Fruit fly (Drosophila melanogaster) whole organism, embryonic: Measurements from ENCODE around the gene Hr4.

Source experiments
- Adf1 ChIP-seq: fragments of 200-800 bp; sonication (Bioruptor generic); IDR thresholded peaks from 2 replicates; pipeline ENCODE4 v1.3.6; 2022; ENCODE audit warnings: missing biosample characterization, missing genetic modification characterization
- Aef1 ChIP-seq: fragments of 200-800 bp; sonication (Bioruptor generic); IDR thresholded peaks from 3 replicates; pipeline ENCODE4 v1.3.6; 2022; ENCODE audit warnings: missing biosample characterization, missing genetic modification characterization
- CG10321 ChIP-seq: fragments of 200-800 bp; sonication (Bioruptor generic); IDR thresholded peaks from 2 replicates; pipeline ENCODE4 v1.3.6; 2022; ENCODE audit warnings: missing biosample characterization, missing genetic modification characterization
- CG10959 ChIP-seq: fragments of 200-800 bp; sonication (Bioruptor generic); IDR thresholded peaks from 2 replicates; pipeline ENCODE4 v1.3.6; 2022; ENCODE audit warnings: missing biosample characterization, missing genetic modification characterization
- CG12236 ChIP-seq: fragments of 200-800 bp; sonication (Bioruptor generic); optimal IDR thresholded peaks from 2 replicates; lab custom pipeline; 2016; ENCODE audit warnings: missing biosample characterization, missing genetic modification characterization
- CG14441 ChIP-seq: fragments of 200-800 bp; sonication (Bioruptor generic); IDR thresholded peaks from 2 replicates; pipeline ENCODE4 v1.3.6; 2022; ENCODE audit warnings: missing biosample characterization, missing genetic modification characterization
- CG15479 ChIP-seq: fragments of 200-800 bp; sonication (Bioruptor generic); optimal IDR thresholded peaks from 3 replicates; lab custom pipeline; 2019; ENCODE audit warnings: missing biosample characterization, mild to moderate bottlenecking, missing genetic modification characterization, moderate library complexity
- CG1603 ChIP-seq: fragments of 200-800 bp; sonication (Bioruptor generic); optimal IDR thresholded peaks from 2 replicates; lab custom pipeline; 2019; ENCODE audit warnings: missing biosample characterization, mild to moderate bottlenecking, missing genetic modification characterization, moderate library complexity
- CG16813 ChIP-seq: fragments of 200-800 bp; sonication (Bioruptor generic); IDR thresholded peaks from 3 replicates; pipeline ENCODE4 v1.3.6; 2022; ENCODE audit warnings: missing biosample characterization, missing genetic modification characterization; ENCODE audit not compliant: partially characterized antibody
- CG2199 ChIP-seq: fragments of 200-800 bp; sonication (Bioruptor generic); IDR thresholded peaks from 3 replicates; pipeline ENCODE4 v1.3.6; 2022; ENCODE audit warnings: missing biosample characterization, missing genetic modification characterization
- CG2889 ChIP-seq: fragments of 200-800 bp; sonication (Bioruptor generic); IDR thresholded peaks from 3 replicates; pipeline ENCODE4 v1.3.6; 2022; ENCODE audit warnings: missing biosample characterization, missing genetic modification characterization
- CG3163 ChIP-seq: fragments of 200-800 bp; sonication (Bioruptor generic); optimal IDR thresholded peaks from 3 replicates; lab custom pipeline; 2016; ENCODE audit warnings: missing biosample characterization, missing genetic modification characterization
- CG32772 ChIP-seq: fragments of 200-800 bp; sonication (Bioruptor generic); IDR thresholded peaks from 2 replicates; pipeline ENCODE4 v1.3.6; 2022; ENCODE audit warnings: missing biosample characterization, missing genetic modification characterization
- CG5953 ChIP-seq: fragments of 200-800 bp; sonication (Bioruptor generic); IDR thresholded peaks from 2 replicates; pipeline ENCODE4 v1.3.6; 2022; ENCODE audit warnings: missing biosample characterization, missing genetic modification characterization
- CG8924 ChIP-seq: fragments of 200-800 bp; optimal IDR thresholded peaks from 3 replicates; lab custom pipeline; 2019; ENCODE audit warnings: missing biosample characterization, mild to moderate bottlenecking, missing genetic modification characterization, moderate library complexity
- Camta ChIP-seq: fragments of 200-800 bp; sonication (Bioruptor generic); optimal IDR thresholded peaks from 2 replicates; lab custom pipeline; 2016; ENCODE audit warnings: missing biosample characterization, missing genetic modification characterization
- Dip3 ChIP-seq: fragments of 200-800 bp; sonication (Bioruptor generic); optimal IDR thresholded peaks from 3 replicates; lab custom pipeline; 2016; ENCODE audit warnings: missing biosample characterization, missing genetic modification characterization
- Eip74EF ChIP-seq, 2 experiments: fragments of 200-800 bp in 1 of 2; fragments of >200 bp in 1 of 2; sonication (Bioruptor generic) in 1 of 2; optimal IDR thresholded peaks; 2 replicates each; lab custom pipeline; 2017 to 2019; ENCODE audit warnings: missing biosample characterization in 2 of 2, missing genetic modification characterization in 2 of 2, mild to moderate bottlenecking in 1 of 2, moderate library complexity in 1 of 2
- Elba2 ChIP-seq: fragments of 200-800 bp; sonication (Bioruptor generic); optimal IDR thresholded peaks from 3 replicates; lab custom pipeline; 2016; ENCODE audit warnings: missing biosample characterization, missing genetic modification characterization
- Fer3 ChIP-seq: fragments of 200-800 bp; sonication (Bioruptor generic); optimal IDR thresholded peaks from 2 replicates; lab custom pipeline; 2018; ENCODE audit warnings: missing biosample characterization, mild to moderate bottlenecking, missing genetic modification characterization, moderate library complexity
- Kr ChIP-seq: fragments of 200-800 bp; sonication (Bioruptor generic); optimal IDR thresholded peaks from 2 replicates; lab custom pipeline; 2017; ENCODE audit warnings: missing biosample characterization, mild to moderate bottlenecking, missing genetic modification characterization
- Mrtf ChIP-seq: fragments of 200-800 bp; sonication (Bioruptor generic); IDR thresholded peaks from 3 replicates; pipeline ENCODE4 v1.3.6; 2022; ENCODE audit warnings: missing biosample characterization, missing genetic modification characterization
- Oaz ChIP-seq: fragments of 200-800 bp; sonication (Bioruptor generic); IDR thresholded peaks from 2 replicates; pipeline ENCODE4 v1.3.6; 2022; ENCODE audit warnings: missing biosample characterization, missing genetic modification characterization
- Ptx1 ChIP-seq: fragments of 200-800 bp; sonication (Bioruptor generic); IDR thresholded peaks from 2 replicates; pipeline ENCODE4 v1.3.6; 2022; ENCODE audit warnings: missing biosample characterization, missing genetic modification characterization
- Rfx ChIP-seq: fragments of 200-800 bp; sonication (Bioruptor generic); IDR thresholded peaks from 2 replicates; pipeline ENCODE4 v1.3.6; 2022; ENCODE audit warnings: missing biosample characterization, missing genetic modification characterization
- Sox100B ChIP-seq: fragments of 200-800 bp; sonication (Bioruptor generic); optimal IDR thresholded peaks from 3 replicates; lab custom pipeline; 2018; ENCODE audit warnings: missing biosample characterization, mild to moderate bottlenecking, missing genetic modification characterization
- Sry-β ChIP-seq: fragments of 200-800 bp; sonication (Bioruptor generic); optimal IDR thresholded peaks from 2 replicates; lab custom pipeline; 2018; ENCODE audit warnings: missing biosample characterization, mild to moderate bottlenecking, missing genetic modification characterization, moderate library complexity
- Xbp1 ChIP-seq: fragments of 200-800 bp; sonication (Bioruptor generic); optimal IDR thresholded peaks from 3 replicates; lab custom pipeline; 2016; ENCODE audit warnings: missing biosample characterization, mild to moderate bottlenecking, missing genetic modification characterization
- bbx ChIP-seq: fragments of 200-800 bp; sonication (Bioruptor generic); IDR thresholded peaks from 2 replicates; pipeline ENCODE4 v1.3.6; 2022; ENCODE audit warnings: missing biosample characterization, missing genetic modification characterization; ENCODE audit not compliant: partially characterized antibody
- bcd ChIP-seq: fragments of 200-800 bp; sonication (Bioruptor generic); optimal IDR thresholded peaks from 2 replicates; lab custom pipeline; 2017; ENCODE audit warnings: missing biosample characterization, mild to moderate bottlenecking, missing genetic modification characterization
- cad ChIP-seq: fragments of >200 bp; optimal IDR thresholded peaks from 2 replicates; lab custom pipeline; 2017; ENCODE audit warnings: missing biosample characterization, missing genetic modification characterization
- chinmo ChIP-seq: fragments of 200-800 bp; sonication (Bioruptor generic); IDR thresholded peaks from 4 replicates; pipeline ENCODE4 v1.3.6; 2022; ENCODE audit warnings: missing biosample characterization, missing genetic modification characterization; ENCODE audit not compliant: partially characterized antibody
- dati ChIP-seq: fragments of 200-800 bp; sonication (Bioruptor generic); IDR thresholded peaks from 2 replicates; pipeline ENCODE4 v1.3.6; 2022; ENCODE audit warnings: missing biosample characterization, missing genetic modification characterization
- dpn ChIP-seq, 2 experiments: fragments of 200-800 bp; sonication (Bioruptor generic); optimal IDR thresholded peaks; 3 replicates each; lab custom pipeline; 2016; ENCODE audit warnings: missing biosample characterization in 2 of 2, missing genetic modification characterization in 2 of 2
- eve ChIP-seq, 2 experiments: fragments of >200 bp; optimal IDR thresholded peaks; 2 replicates each; lab custom pipeline; 2017; ENCODE audit warnings: missing biosample characterization in 2 of 2, missing genetic modification characterization in 2 of 2
- fd3F ChIP-seq: fragments of 200-800 bp; sonication (Bioruptor generic); optimal IDR thresholded peaks from 2 replicates; lab custom pipeline; 2018; ENCODE audit warnings: missing biosample characterization, mild to moderate bottlenecking, missing genetic modification characterization, moderate library complexity
- h ChIP-seq: fragments of >200 bp; optimal IDR thresholded peaks from 2 replicates; lab custom pipeline; 2017
- nmo ChIP-seq: fragments of 200-800 bp; sonication (Bioruptor generic); optimal IDR thresholded peaks from 2 replicates; lab custom pipeline; 2018; ENCODE audit warnings: missing biosample characterization, mild to moderate bottlenecking, missing genetic modification characterization, moderate library complexity
- odd ChIP-seq: fragments of 200-800 bp; sonication (Bioruptor generic); optimal IDR thresholded peaks from 2 replicates; lab custom pipeline; 2017; ENCODE audit warnings: missing biosample characterization, mild to moderate bottlenecking, missing genetic modification characterization
- pan ChIP-seq, 4 experiments: fragments of >200 bp in 3 of 4; fragments of 200-800 bp in 1 of 4; sonication (Bioruptor generic) in 1 of 4; optimal IDR thresholded peaks in 3 of 4; IDR thresholded peaks in 1 of 4; 2 replicates each; pipeline versions ENCODE4 v1.3.6 to Lab custom; 2017 to 2022; ENCODE audit warnings: missing biosample characterization in 2 of 4, missing genetic modification characterization in 2 of 4, mixed read lengths in 1 of 4
- salm ChIP-seq: fragments of 200-800 bp; sonication (Bioruptor generic); optimal IDR thresholded peaks from 2 replicates; lab custom pipeline; 2018; ENCODE audit warnings: missing biosample characterization, mild to moderate bottlenecking, missing genetic modification characterization
- sc ChIP-seq, 3 experiments: fragments of >200 bp in 2 of 3; fragments of 200-800 bp in 1 of 3; sonication (Bioruptor generic) in 1 of 3; optimal IDR thresholded peaks; 2 replicates in 2 of 3; 3 replicates in 1 of 3; lab custom pipeline; 2017; ENCODE audit warnings: mild to moderate bottlenecking in 1 of 3, missing biosample characterization in 1 of 3, missing genetic modification characterization in 1 of 3, missing genetic modification reagents in 1 of 3
- sisA ChIP-seq: fragments of 200-800 bp; sonication (Bioruptor generic); IDR thresholded peaks from 2 replicates; pipeline ENCODE4 v1.3.6; 2022; ENCODE audit warnings: missing biosample characterization, missing genetic modification characterization
- slou ChIP-seq: fragments of 200-800 bp; sonication (Bioruptor generic); optimal IDR thresholded peaks from 3 replicates; lab custom pipeline; 2016; ENCODE audit warnings: missing biosample characterization, missing genetic modification characterization
- sr ChIP-seq: fragments of 200-800 bp; sonication (Bioruptor generic); IDR thresholded peaks from 3 replicates; pipeline ENCODE4 v1.3.6; 2022; ENCODE audit warnings: missing biosample characterization, missing genetic modification characterization
- tll ChIP-seq, 2 experiments: fragments of 200-800 bp in 1 of 2; fragments of >200 bp in 1 of 2; sonication (Bioruptor generic) in 1 of 2; optimal IDR thresholded peaks; 2 replicates each; lab custom pipeline; 2017 to 2019; ENCODE audit warnings: missing biosample characterization in 2 of 2, missing genetic modification characterization in 2 of 2, mild to moderate bottlenecking in 1 of 2, moderate library complexity in 1 of 2
- unc-4 ChIP-seq: fragments of 200-800 bp; sonication (Bioruptor generic); IDR thresholded peaks from 2 replicates; pipeline ENCODE4 v1.3.6; 2022; ENCODE audit warnings: missing biosample characterization, missing genetic modification characterization; ENCODE audit not compliant: partially characterized antibody
- wdn ChIP-seq: fragments of 200-800 bp; sonication (Bioruptor generic); IDR thresholded peaks from 2 replicates; pipeline ENCODE4 v1.3.6; 2022; ENCODE audit warnings: missing biosample characterization, missing genetic modification characterization

The Hr4 gene

dm6 chrX:1947178-1947872 lies 5.6 kb downstream of the Hr4 start (continued):
- peak; percentile 95 for TF ChIP-seq CG32772 (GFP tag; lab: Robert Waterston, UW)
- TF ChIP-seq Sry-β (GFP tag; lab: Kevin White, UChicago), result peak; percentile 75
- peak in 1 of 2 experiments; percentile 71 for TF ChIP-seq tll (GFP tag; optimal IDR thresholded peaks at IDR 0.05; lab: Kevin White, UChicago)
- TF ChIP-seq bbx (GFP tag; lab: Robert Waterston, UW), result no peak
- TF ChIP-seq Ptx1 (GFP tag; lab: Robert Waterston, UW), result peak; percentile 93
- TF ChIP-seq Eip74EF (GFP tag; optimal IDR thresholded peaks at IDR 0.05; lab: Kevin White, UChicago), result peak in 1 of 2 experiments; percentile 96
- peak; percentile 74 for TF ChIP-seq Oaz (GFP tag; lab: Robert Waterston, UW)
- peak; percentile 87 for TF ChIP-seq Rfx (GFP tag; lab: Robert Waterston, UW)
- TF ChIP-seq wdn, result peak; percentile 73
- TF ChIP-seq fd3F (GFP tag; lab: Kevin White, UChicago), result peak; percentile 80
- TF ChIP-seq Adf1 (GFP tag; lab: Robert Waterston, UW), result peak; percentile 77
- TF ChIP-seq CG3163, result no peak
- TF ChIP-seq sisA (GFP tag; lab: Robert Waterston, UW), result peak; percentile 94
- TF ChIP-seq dpn (GFP tag; optimal IDR thresholded peaks at IDR 0.05; lab: Kevin White, UChicago), result peak; percentile 94
- peak; percentile 94 for TF ChIP-seq bcd
- peak; percentile 87 for TF ChIP-seq sr (GFP tag; lab: Robert Waterston, UW)
- peak; percentile 75 for TF ChIP-seq slou
- peak; percentile 91 for TF ChIP-seq CG14441 (GFP tag; lab: Robert Waterston, UW)
- TF ChIP-seq Aef1, result peak; percentile 85
- TF ChIP-seq Mrtf (GFP tag; lab: Robert Waterston, UW), result peak; percentile 94
- no peak for TF ChIP-seq cad (GFP tag; lab: Kevin White, UChicago)
- TF ChIP-seq unc-4 (GFP tag; lab: Robert Waterston, UW), result no peak
- peak; percentile 68 for TF ChIP-seq CG10321 (GFP tag; lab: Robert Waterston, UW)
- no peak for TF ChIP-seq CG16813 (GFP tag; lab: Robert Waterston, UW)
- TF ChIP-seq Fer3 (tag; lab: Kevin White, UChicago), result peak; percentile 91
- peak; percentile 97 for TF ChIP-seq Sox100B (GFP tag; lab: Kevin White, UChicago)
- TF ChIP-seq CG2889 (GFP tag; lab: Robert Waterston, UW), result peak; percentile 86
- TF ChIP-seq salm, result peak; percentile 96
- peak; percentile 99 for TF ChIP-seq CG2199 (GFP tag; lab: Robert Waterston, UW)
- TF ChIP-seq odd (GFP tag; lab: Kevin White, UChicago), result peak; percentile 94
- TF ChIP-seq CG5953 (GFP tag; lab: Robert Waterston, UW), result peak; percentile 94
- peak; percentile 98 for TF ChIP-seq CG1603 (tag; lab: Kevin White, UChicago)
- peak; percentile 78 for TF ChIP-seq Kr (GFP tag; lab: Kevin White, UChicago)
- TF ChIP-seq chinmo, result peak; percentile 79; the same call in 2 of the 4 replicates
- peak; percentile 98 for TF ChIP-seq CG8924
- TF ChIP-seq Dip3 (GFP tag; lab: Kevin White, UChicago), result peak; percentile 80
- no peak for TF ChIP-seq pan (optimal IDR thresholded peaks at IDR 0.05; lab: Kevin White, UChicago)
- peak in 1 of 2 experiments; percentile 97 for TF ChIP-seq pan (GFP tag; optimal IDR thresholded peaks at IDR 0.05 in 1 of 2, IDR thresholded peaks at IDR 0.05 in 1 of 2)
- no peak for TF ChIP-seq sc (optimal IDR thresholded peaks at IDR 0.05; lab: Kevin White, UChicago)
- TF ChIP-seq sc (GFP tag; optimal IDR thresholded peaks at IDR 0.05; lab: Kevin White, UChicago), result peak; percentile 98
- peak; percentile 97 for TF ChIP-seq CG10959 (GFP tag; lab: Robert Waterston, UW)
- TF ChIP-seq Xbp1, result peak; percentile 96
- peak; percentile 61 for TF ChIP-seq CG15479 (GFP tag; lab: Kevin White, UChicago)
- TF ChIP-seq dati (GFP tag; lab: Robert Waterston, UW), result peak; percentile 93
- peak; percentile 98 for TF ChIP-seq nmo (GFP tag; lab: Kevin White, UChicago)
- TF ChIP-seq h (lab: Kevin White, UChicago), result no peak
- peak; percentile 96 for TF ChIP-seq Camta (GFP tag; lab: Kevin White, UChicago)
- peak; percentile 64 for TF ChIP-seq Elba2 (GFP tag; lab: Kevin White, UChicago)
- TF ChIP-seq CG12236 (GFP tag; lab: Kevin White, UChicago), result peak; percentile 96
- peak; percentile 88 to 98 for TF ChIP-seq eve (GFP tag; optimal IDR thresholded peaks at IDR 0.05; lab: Kevin White, UChicago)
